Fruit fly (Drosophila melanogaster) whole organism, adult: ENCODE data around the gene CG13901.

Experiments used
- CG11617 ChIP-seq: fragments of 200-800 bp; sonication (Bioruptor generic); optimal IDR thresholded peaks from 2 replicates; lab custom pipeline; 2017; ENCODE audit warnings: mild to moderate bottlenecking, missing biosample characterization, missing genetic modification reagents, missing genetic modification characterization
- CG14711 ChIP-seq: fragments of 200-800 bp; sonication (Bioruptor generic); optimal IDR thresholded peaks from 2 replicates; lab custom pipeline; 2018; ENCODE audit warnings: missing biosample characterization, mild to moderate bottlenecking, missing genetic modification characterization, moderate library complexity
- Clk ChIP-seq: fragments of 200-800 bp; sonication (Bioruptor generic); optimal IDR thresholded peaks from 2 replicates; lab custom pipeline; 2017; ENCODE audit warnings: missing biosample characterization, missing genetic modification characterization
- Crg-1 ChIP-seq: fragments of 200-800 bp; sonication (Bioruptor generic); optimal IDR thresholded peaks from 2 replicates; lab custom pipeline; 2016; ENCODE audit warnings: missing biosample characterization, missing genetic modification characterization
- cic ChIP-seq: fragments of 200-800 bp; sonication (Bioruptor generic); optimal IDR thresholded peaks from 2 replicates; lab custom pipeline; 2017; ENCODE audit warnings: missing biosample characterization, mild to moderate bottlenecking, missing genetic modification characterization, moderate library complexity
- kay ChIP-seq: fragments of 200-800 bp; sonication (Bioruptor generic); peaks from one replicate; lab custom pipeline; 2016; ENCODE audit warnings: missing biosample characterization, missing genetic modification characterization, borderline replicate concordance
- tj ChIP-seq: fragments of 200-800 bp; sonication (Bioruptor generic); optimal IDR thresholded peaks from 3 replicates; lab custom pipeline; 2017; ENCODE audit warnings: missing biosample characterization, mild to moderate bottlenecking, missing genetic modification characterization, moderate library complexity
- toe ChIP-seq: fragments of 200-800 bp; sonication (Bioruptor generic); optimal IDR thresholded peaks from 2 replicates; lab custom pipeline; 2016; ENCODE audit warnings: missing biosample characterization, missing genetic modification characterization

DNA sequence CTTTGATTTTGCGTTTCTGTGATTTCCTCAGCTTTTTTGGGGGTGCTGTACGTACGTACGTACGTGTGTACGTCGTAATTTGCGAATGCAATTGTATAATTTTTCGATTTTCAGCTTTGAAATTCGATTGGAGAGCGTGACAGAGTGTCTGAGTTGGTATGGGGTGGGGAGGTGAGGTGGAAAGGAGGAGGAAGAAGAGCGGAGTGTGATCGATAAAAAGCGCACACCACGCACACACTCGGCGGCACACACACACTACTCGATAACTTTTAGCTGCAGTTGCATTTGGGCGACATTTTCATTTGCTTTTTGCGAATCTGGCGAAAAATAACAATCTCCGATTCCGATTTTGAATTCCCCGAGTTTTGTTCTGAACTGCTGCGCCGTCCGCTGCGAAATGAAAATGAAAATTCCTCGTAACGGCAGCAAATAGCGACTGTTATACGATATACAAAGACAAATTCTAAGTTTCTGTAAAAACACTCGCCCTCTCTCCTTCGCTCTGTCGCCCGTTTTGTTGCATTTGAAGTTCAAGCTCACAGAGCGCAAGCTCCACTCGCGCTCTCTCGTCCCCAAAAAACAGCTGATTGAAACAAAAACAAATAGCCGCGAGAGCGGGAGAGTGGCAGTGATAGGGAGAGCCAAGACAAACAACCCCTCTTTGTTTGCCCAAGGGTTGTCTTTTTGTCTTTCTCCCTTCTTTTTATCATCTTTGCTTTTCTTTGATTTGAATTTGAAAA, 44.0 kb upstream of the CG13901 start, which contains the start of gene CG13907:
- TF ChIP-seq Crg-1 (peak; percentile 16), tj (GFP tag; lab: Kevin White, UChicago) (peak; percentile 92), kay (GFP tag; lab: Kevin White, UChicago) (no peak), CG14711 (tag; lab: Kevin White, UChicago) (no peak), CG11617 (GFP tag; lab: Kevin White, UChicago) (peak; percentile 13), toe (GFP tag; lab: Kevin White, UChicago) (peak; percentile 17), Clk (peak; percentile 56), cic (peak; percentile 46)
